Worm (Caenorhabditis elegans): ENCODE results near the gene tap-1.

tap-1 gene

ce11 chrX:14610093-14610763, 20.8 kb downstream of the tap-1 start:
- TF ChIP-seq ceh-31 (tag; optimal IDR thresholded peaks at IDR 0.05), result peak; percentile 75
- TF ChIP-seq npax-4 (tag; optimal IDR thresholded peaks at IDR 0.05), result no peak
- peak; percentile 43 for TF ChIP-seq ref-2 (tag; optimal IDR thresholded peaks at IDR 0.05)
- TF ChIP-seq ceh-18 (tag; optimal IDR thresholded peaks at IDR 0.05), result peak; percentile 61
- no peak for TF ChIP-seq pag-3 (tag; optimal IDR thresholded peaks at IDR 0.05; ENCODE audit: borderline replicate concordance)
- peak; percentile 45 for TF ChIP-seq nfya-1 (tag; optimal IDR thresholded peaks at IDR 0.05)
- no peak for TF ChIP-seq mec-3 (tag; optimal IDR thresholded peaks at IDR 0.05; ENCODE audit: borderline replicate concordance)
- no peak for TF ChIP-seq dmd-4 (tag; optimal IDR thresholded peaks at IDR 0.05; ENCODE audit: borderline replicate concordance)
- no peak for TF ChIP-seq unc-86 (tag; optimal IDR thresholded peaks at IDR 0.05)
- no peak for TF ChIP-seq ceh-19 (GFP tag; optimal IDR thresholded peaks at IDR 0.05)
- peak; percentile 31 for TF ChIP-seq ceh-34 (tag; optimal IDR thresholded peaks at IDR 0.05)
- TF ChIP-seq C08G9.2 (tag; optimal IDR thresholded peaks at IDR 0.05), result no peak
- TF ChIP-seq hlh-30 (tag; optimal IDR thresholded peaks at IDR 0.05; ENCODE audit: insufficient read depth), result peak; percentile 21
- no peak for TF ChIP-seq ets-4 (tag; optimal IDR thresholded peaks at IDR 0.05)
- TF ChIP-seq pros-1 (tag; optimal IDR thresholded peaks at IDR 0.05), result peak; percentile 1
- peak; percentile 57 for TF ChIP-seq tbx-2 (tag; optimal IDR thresholded peaks at IDR 0.05)
- peak; percentile 18 for TF ChIP-seq sdc-2 (tag; optimal IDR thresholded peaks at IDR 0.05)
- TF ChIP-seq hlh-8 (tag; optimal IDR thresholded peaks at IDR 0.05), result no peak
- TF ChIP-seq dve-1 (tag; optimal IDR thresholded peaks at IDR 0.05), result no peak
- TF ChIP-seq zip-5 (tag; optimal IDR thresholded peaks at IDR 0.05), result no peak
- TF ChIP-seq unc-55 (GFP tag; optimal IDR thresholded peaks at IDR 0.05), result peak; percentile 57

DNA sequence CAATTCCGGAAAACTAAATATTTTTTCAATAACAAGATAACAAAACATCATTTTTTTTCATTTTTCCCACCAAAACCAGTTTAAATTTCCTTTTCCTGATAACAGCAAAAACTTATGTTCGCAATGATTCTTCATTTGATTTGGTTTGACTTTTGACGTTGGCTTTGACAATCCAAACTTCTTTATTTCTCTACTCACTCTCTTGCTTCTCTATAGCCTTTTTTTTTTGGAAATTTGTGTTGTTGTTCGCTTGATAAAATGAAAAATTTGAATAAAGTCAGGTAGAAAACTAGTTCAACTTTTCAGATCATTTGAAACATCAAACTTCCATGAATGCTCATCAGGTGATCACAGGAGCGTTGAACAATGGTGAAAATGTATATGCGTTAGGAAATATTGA, 21.6 kb downstream of the tap-1 start, which contains the start of gene rbc-1:
rbc-1 (plus strand) TSS at position 301 of the 400 bp plus-strand sequence.
- TF ChIP-seq ceh-9 (tag; optimal IDR thresholded peaks at IDR 0.05) (no peak), ceh-34 (tag; optimal IDR thresholded peaks at IDR 0.05) (no peak), ztf-16 (tag; optimal IDR thresholded peaks at IDR 0.05) (no peak), ceh-6 (GFP tag; optimal IDR thresholded peaks at IDR 0.05) (no peak), zip-5 (tag; optimal IDR thresholded peaks at IDR 0.05) (no peak), hlh-30 (tag; optimal IDR thresholded peaks at IDR 0.05; ENCODE audit: insufficient read depth) (no peak), dmd-4 (tag; optimal IDR thresholded peaks at IDR 0.05; ENCODE audit: borderline replicate concordance) (no peak), eyg-1 (tag; optimal IDR thresholded peaks at IDR 0.05) (no peak), pha-2 (tag; optimal IDR thresholded peaks at IDR 0.05) (no peak), tbx-2 (tag; optimal IDR thresholded peaks at IDR 0.05) (no peak), hlh-13 (GFP tag; optimal IDR thresholded peaks at IDR 0.05) (no peak), rnt-1 (tag; optimal IDR thresholded peaks at IDR 0.05) (no peak), fkh-10 (GFP tag; optimal IDR thresholded peaks at IDR 0.05) (no peak)

DNA sequence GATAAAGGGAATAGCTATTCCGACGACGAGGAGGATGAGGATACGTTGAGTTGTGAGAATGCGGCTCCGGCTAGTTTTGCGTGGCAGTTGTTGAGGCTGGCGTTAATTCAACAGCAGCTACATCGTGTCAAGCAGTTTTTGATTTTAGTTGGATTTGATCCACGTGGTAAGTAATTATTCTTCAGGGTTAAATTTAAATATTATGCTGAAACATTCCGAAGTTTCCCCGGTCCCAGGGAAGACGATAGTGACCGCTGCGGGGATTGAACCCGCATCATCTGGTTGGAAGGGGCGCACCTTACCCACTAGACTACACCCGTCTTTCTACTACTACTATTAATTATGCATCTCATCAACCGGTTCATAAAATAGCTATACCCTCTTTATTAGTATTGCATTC, 31.8 kb downstream of the tap-1 start:
- no peak for TF ChIP-seq zip-5 (tag; optimal IDR thresholded peaks at IDR 0.05)
- no peak for TF ChIP-seq che-1 (tag; optimal IDR thresholded peaks at IDR 0.05)
- TF ChIP-seq madf-2 (tag; optimal IDR thresholded peaks at IDR 0.05), result no peak
- TF ChIP-seq unc-86 (tag; optimal IDR thresholded peaks at IDR 0.05), result no peak
- TF ChIP-seq ceh-9 (tag; optimal IDR thresholded peaks at IDR 0.05), result no peak
- TF ChIP-seq ceh-31 (tag; optimal IDR thresholded peaks at IDR 0.05), result no peak
- no peak for TF ChIP-seq fkh-6 (tag; optimal IDR thresholded peaks at IDR 0.05)
- TF ChIP-seq pha-2 (tag; optimal IDR thresholded peaks at IDR 0.05), result no peak
- no peak for TF ChIP-seq sox-2 (GFP tag; IDR thresholded peaks at IDR 0.05)
- no peak for TF ChIP-seq unc-42 (tag; optimal IDR thresholded peaks at IDR 0.05)
- TF ChIP-seq lin-11 (tag; optimal IDR thresholded peaks at IDR 0.05), result no peak
- no peak for TF ChIP-seq ztf-16 (tag; optimal IDR thresholded peaks at IDR 0.05)
- no peak for TF ChIP-seq mec-3 (tag; optimal IDR thresholded peaks at IDR 0.05; ENCODE audit: borderline replicate concordance)
- no peak for TF ChIP-seq pros-1 (tag; optimal IDR thresholded peaks at IDR 0.05)
- TF ChIP-seq pag-3 (tag; optimal IDR thresholded peaks at IDR 0.05; ENCODE audit: borderline replicate concordance), result no peak
- no peak for TF ChIP-seq elt-2 (tag; optimal IDR thresholded peaks at IDR 0.05)
- TF ChIP-seq ceh-6 (GFP tag; optimal IDR thresholded peaks at IDR 0.05), result no peak
- no peak for TF ChIP-seq pqm-1 (tag; optimal IDR thresholded peaks at IDR 0.05)
